Worm (Caenorhabditis elegans): ENCODE data around the gene K09C6.8.

DNA sequence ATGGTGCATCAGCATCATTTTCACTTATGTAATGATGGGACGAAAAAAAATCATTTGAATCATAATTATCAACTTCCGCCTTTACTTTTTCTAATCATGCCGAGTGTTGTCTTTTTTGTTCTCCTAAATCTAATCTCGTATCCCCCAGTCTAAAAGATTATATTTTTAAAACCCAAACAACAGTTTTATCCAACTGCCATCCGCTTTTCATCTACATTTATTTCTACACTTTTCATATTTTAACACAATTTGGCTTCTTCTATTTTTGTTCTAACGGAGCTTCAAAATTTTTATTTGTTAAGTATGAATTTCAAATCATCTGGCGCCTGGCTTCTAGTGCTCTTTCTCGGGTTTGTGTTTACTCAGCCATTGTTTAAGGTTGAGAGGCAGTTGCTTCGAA, 9.2 kb upstream of the K09C6.8 start, which contains the start of gene K09C6.3:
- TF ChIP-seq aly-1 (tag; optimal IDR thresholded peaks at IDR 0.05): no peak
- TF ChIP-seq hnd-1 (tag; optimal IDR thresholded peaks at IDR 0.05): no peak
- TF ChIP-seq ama-1 (optimal IDR thresholded peaks at IDR 0.05): no peak
- TF ChIP-seq ceh-36 (tag; optimal IDR thresholded peaks at IDR 0.05): no peak
- no peak for TF ChIP-seq tbx-11 (GFP tag; IDR thresholded peaks at IDR 0.05)
- no peak for TF ChIP-seq tbx-37 (GFP tag; conservative IDR thresholded peaks at IDR 0.05)
- no peak for TF ChIP-seq tra-4 (tag; optimal IDR thresholded peaks at IDR 0.05)
- no peak for TF ChIP-seq hmg-4 (GFP tag; optimal IDR thresholded peaks at IDR 0.05)
- TF ChIP-seq B0310.2 (tag; optimal IDR thresholded peaks at IDR 0.05): no peak
- TF ChIP-seq flt-1 (GFP tag; IDR thresholded peaks at IDR 0.05): no peak
- TF ChIP-seq scrt-1 (GFP tag; IDR thresholded peaks at IDR 0.05): no peak
- TF ChIP-seq pes-1 (GFP tag; IDR thresholded peaks at IDR 0.05): no peak
- TF ChIP-seq sea-1 (GFP tag; conservative IDR thresholded peaks at IDR 0.05): no peak
- TF ChIP-seq F13C5.2 (tag; optimal IDR thresholded peaks at IDR 0.05): no peak

Measured in whole organism, early embryonic.